Fruit fly (Drosophila melanogaster) whole organism, embryonic: Measurements from ENCODE around the gene plum.
A peak's percentile ranks its signal among the peaks of the same experiment; 100 is the strongest.

ENCODE experiments used
- BtbVII ChIP-seq: fragments of 200-800 bp; sonication (Bioruptor generic); optimal IDR thresholded peaks from 3 replicates; lab custom pipeline; 2017; ENCODE audit warnings: missing biosample characterization, mild to moderate bottlenecking, missing genetic modification characterization
- CG10147 ChIP-seq: fragments of 200-800 bp; sonication (Bioruptor generic); optimal IDR thresholded peaks from 2 replicates; lab custom pipeline; 2019; ENCODE audit warnings: missing biosample characterization, mild to moderate bottlenecking, missing genetic modification characterization, moderate library complexity
- CG11504 ChIP-seq: fragments of 200-800 bp; sonication (Bioruptor generic); optimal IDR thresholded peaks from 3 replicates; lab custom pipeline; 2019; ENCODE audit warnings: missing biosample characterization, mild to moderate bottlenecking, missing genetic modification characterization, moderate library complexity
- CG13296 ChIP-seq: fragments of 200-800 bp; sonication (Bioruptor generic); optimal IDR thresholded peaks from 3 replicates; lab custom pipeline; 2018; ENCODE audit warnings: missing biosample characterization, mild to moderate bottlenecking, missing genetic modification characterization
- CG13624 ChIP-seq: fragments of 200-800 bp; sonication (Bioruptor generic); optimal IDR thresholded peaks from 2 replicates; lab custom pipeline; 2016; ENCODE audit warnings: missing biosample characterization, missing genetic modification characterization
- CG14014 ChIP-seq: fragments of 200-800 bp; sonication (Bioruptor generic); IDR thresholded peaks from 2 replicates; pipeline ENCODE4 v1.3.6; 2022; ENCODE audit warnings: missing biosample characterization, missing genetic modification characterization
- CG14441 ChIP-seq: fragments of 200-800 bp; sonication (Bioruptor generic); IDR thresholded peaks from 2 replicates; pipeline ENCODE4 v1.3.6; 2022; ENCODE audit warnings: missing biosample characterization, missing genetic modification characterization
- CG17385 ChIP-seq: fragments of 200-800 bp; sonication (Bioruptor generic); optimal IDR thresholded peaks from 3 replicates; lab custom pipeline; 2018; ENCODE audit warnings: missing biosample characterization, mild to moderate bottlenecking, missing genetic modification characterization
- CG18476 ChIP-seq: fragments of 200-800 bp; sonication (Bioruptor generic); optimal IDR thresholded peaks from 2 replicates; lab custom pipeline; 2016; ENCODE audit warnings: missing biosample characterization, mild to moderate bottlenecking, missing genetic modification characterization
- CG18599 ChIP-seq: fragments of 200-800 bp; sonication (Bioruptor generic); optimal IDR thresholded peaks from 3 replicates; lab custom pipeline; 2017; ENCODE audit warnings: missing biosample characterization, missing genetic modification characterization, mild to moderate bottlenecking, moderate library complexity, missing genetic modification reagents
- CG2116 ChIP-seq: fragments of 200-800 bp; sonication (Bioruptor generic); optimal IDR thresholded peaks from 3 replicates; lab custom pipeline; 2018; ENCODE audit warnings: missing biosample characterization, mild to moderate bottlenecking, missing genetic modification characterization
- CG30403 ChIP-seq: fragments of 200-800 bp; sonication (Bioruptor generic); optimal IDR thresholded peaks from 3 replicates; lab custom pipeline; 2016; ENCODE audit warnings: missing biosample characterization, missing genetic modification characterization
- CG32532 ChIP-seq: fragments of 200-800 bp; sonication (Bioruptor generic); IDR thresholded peaks from 2 replicates; pipeline ENCODE4 v1.3.6; 2022; ENCODE audit warnings: missing biosample characterization, missing genetic modification characterization
- CG3281 ChIP-seq: fragments of 200-800 bp; sonication (Bioruptor generic); optimal IDR thresholded peaks from 3 replicates; lab custom pipeline; 2017; ENCODE audit warnings: missing biosample characterization, mild to moderate bottlenecking, missing genetic modification characterization
- CG34376 ChIP-seq: fragments of 200-800 bp; sonication (Bioruptor generic); optimal IDR thresholded peaks from 2 replicates; lab custom pipeline; 2018; ENCODE audit warnings: missing biosample characterization, mild to moderate bottlenecking, missing genetic modification characterization
- CG4707 ChIP-seq: fragments of 200-800 bp; sonication (Bioruptor generic); optimal IDR thresholded peaks from 2 replicates; lab custom pipeline; 2018; ENCODE audit warnings: missing biosample characterization, mild to moderate bottlenecking, missing genetic modification characterization, moderate library complexity
- CG6689 ChIP-seq: fragments of 200-800 bp; sonication (Bioruptor generic); IDR thresholded peaks from 2 replicates; pipeline ENCODE4 v1.3.6; 2022; ENCODE audit warnings: missing biosample characterization, missing genetic modification characterization
- CG6854 ChIP-seq: fragments of 200-800 bp; sonication (Bioruptor generic); optimal IDR thresholded peaks from 3 replicates; lab custom pipeline; 2017; ENCODE audit warnings: missing biosample characterization, mild to moderate bottlenecking, missing genetic modification characterization
- CG7556 ChIP-seq: fragments of 200-800 bp; sonication (Bioruptor generic); optimal IDR thresholded peaks from 2 replicates; lab custom pipeline; 2017; ENCODE audit warnings: missing biosample characterization, mild to moderate bottlenecking, missing genetic modification characterization
- CG7786 ChIP-seq: fragments of 200-800 bp; sonication (Bioruptor generic); optimal IDR thresholded peaks from 2 replicates; lab custom pipeline; 2016; ENCODE audit warnings: missing biosample characterization, missing genetic modification characterization
- CG7839 ChIP-seq: fragments of 200-800 bp; sonication (Bioruptor generic); optimal IDR thresholded peaks from 3 replicates; lab custom pipeline; 2018; ENCODE audit warnings: missing biosample characterization, mild to moderate bottlenecking, missing genetic modification characterization, moderate library complexity
- CG8924 ChIP-seq: fragments of 200-800 bp; optimal IDR thresholded peaks from 3 replicates; lab custom pipeline; 2019; ENCODE audit warnings: missing biosample characterization, mild to moderate bottlenecking, missing genetic modification characterization, moderate library complexity
- CTCF ChIP-seq: fragments of 200-800 bp; sonication (Bioruptor generic); optimal IDR thresholded peaks from 2 replicates; lab custom pipeline; 2017; ENCODE audit warnings: missing biosample characterization, mild to moderate bottlenecking, missing genetic modification characterization, moderate library complexity
- Dek ChIP-seq: fragments of 200-800 bp; sonication (Bioruptor generic); optimal IDR thresholded peaks from 3 replicates; lab custom pipeline; 2019; ENCODE audit warnings: missing biosample characterization, mild to moderate bottlenecking, missing genetic modification characterization, moderate library complexity
- Dip3 ChIP-seq: fragments of 200-800 bp; sonication (Bioruptor generic); optimal IDR thresholded peaks from 3 replicates; lab custom pipeline; 2016; ENCODE audit warnings: missing biosample characterization, missing genetic modification characterization
- Fer2 ChIP-seq: fragments of 200-800 bp; sonication (Bioruptor generic); optimal IDR thresholded peaks from 2 replicates; lab custom pipeline; 2018; ENCODE audit warnings: missing biosample characterization, mild to moderate bottlenecking, missing genetic modification characterization, moderate library complexity
- HHEX ChIP-seq: fragments of 200-800 bp; sonication (Bioruptor generic); optimal IDR thresholded peaks from 3 replicates; lab custom pipeline; 2017; ENCODE audit warnings: missing biosample characterization, mild to moderate bottlenecking, missing genetic modification characterization, missing genetic modification reagents
- Hand ChIP-seq: fragments of 200-800 bp; sonication (Bioruptor generic); optimal IDR thresholded peaks from 2 replicates; lab custom pipeline; 2017; ENCODE audit warnings: mild to moderate bottlenecking, missing biosample characterization, missing genetic modification reagents, missing genetic modification characterization
- Hr51 ChIP-seq, 2 experiments: fragments of 200-800 bp; sonication (Bioruptor generic); optimal IDR thresholded peaks; 2 replicates in 1 of 2; 3 replicates in 1 of 2; lab custom pipeline; 2016 to 2018; ENCODE audit warnings: missing biosample characterization in 2 of 2, missing genetic modification characterization in 2 of 2, mild to moderate bottlenecking in 1 of 2, moderate library complexity in 1 of 2
- Med ChIP-seq: fragments of 200-800 bp; sonication (Bioruptor generic); peaks from one replicate; lab custom pipeline; 2016; ENCODE audit warnings: missing biosample characterization, missing genetic modification characterization, mild to moderate bottlenecking, inconsistent platforms, moderate library complexity
- Mrtf ChIP-seq: fragments of 200-800 bp; sonication (Bioruptor generic); IDR thresholded peaks from 3 replicates; pipeline ENCODE4 v1.3.6; 2022; ENCODE audit warnings: missing biosample characterization, missing genetic modification characterization
- Oaz ChIP-seq: fragments of 200-800 bp; sonication (Bioruptor generic); IDR thresholded peaks from 2 replicates; pipeline ENCODE4 v1.3.6; 2022; ENCODE audit warnings: missing biosample characterization, missing genetic modification characterization
- PHDP ChIP-seq: fragments of 200-800 bp; sonication (Bioruptor generic); optimal IDR thresholded peaks from 3 replicates; lab custom pipeline; 2018; ENCODE audit warnings: missing biosample characterization, mild to moderate bottlenecking, missing genetic modification characterization, moderate library complexity
- Ptx1 ChIP-seq: fragments of 200-800 bp; sonication (Bioruptor generic); IDR thresholded peaks from 2 replicates; pipeline ENCODE4 v1.3.6; 2022; ENCODE audit warnings: missing biosample characterization, missing genetic modification characterization
- Rfx ChIP-seq: fragments of 200-800 bp; sonication (Bioruptor generic); IDR thresholded peaks from 2 replicates; pipeline ENCODE4 v1.3.6; 2022; ENCODE audit warnings: missing biosample characterization, missing genetic modification characterization
- cwo ChIP-seq: fragments of 200-800 bp; sonication (Bioruptor generic); optimal IDR thresholded peaks from 3 replicates; lab custom pipeline; 2017; ENCODE audit warnings: missing biosample characterization, missing genetic modification characterization, mild to moderate bottlenecking, moderate library complexity, missing genetic modification reagents
- dan ChIP-seq: fragments of 200-800 bp; sonication (Bioruptor generic); IDR thresholded peaks from 2 replicates; pipeline ENCODE4 v1.3.6; 2022; ENCODE audit warnings: missing biosample characterization, missing genetic modification characterization
- dpn ChIP-seq, 2 experiments: fragments of 200-800 bp; sonication (Bioruptor generic); optimal IDR thresholded peaks; 3 replicates each; lab custom pipeline; 2016; ENCODE audit warnings: missing biosample characterization in 2 of 2, missing genetic modification characterization in 2 of 2
- dysf ChIP-seq: fragments of 200-800 bp; sonication (Bioruptor generic); IDR thresholded peaks from 3 replicates; pipeline ENCODE4 v1.3.6; 2022; ENCODE audit warnings: missing biosample characterization, missing genetic modification characterization
- eve ChIP-seq, 2 experiments: fragments of >200 bp; optimal IDR thresholded peaks; 2 replicates each; lab custom pipeline; 2017; ENCODE audit warnings: missing biosample characterization in 2 of 2, missing genetic modification characterization in 2 of 2
- exex ChIP-seq: fragments of 200-800 bp; sonication (Bioruptor generic); optimal IDR thresholded peaks from 4 replicates; lab custom pipeline; 2018; ENCODE audit warnings: missing biosample characterization, mild to moderate bottlenecking, missing genetic modification characterization, moderate library complexity
- gem ChIP-seq: fragments of 200-800 bp; sonication (Bioruptor generic); optimal IDR thresholded peaks from 2 replicates; lab custom pipeline; 2019; ENCODE audit warnings: missing biosample characterization, mild to moderate bottlenecking, missing genetic modification characterization, moderate library complexity
- hb ChIP-seq: fragments of 200-800 bp; sonication (Bioruptor generic); IDR thresholded peaks from 3 replicates; pipeline ENCODE4 v1.3.6; 2022; ENCODE audit warnings: missing biosample characterization, missing genetic modification characterization; ENCODE audit not compliant: partially characterized antibody
- org-1 ChIP-seq: fragments of 200-800 bp; sonication (Bioruptor generic); optimal IDR thresholded peaks from 2 replicates; lab custom pipeline; 2017; ENCODE audit warnings: missing biosample characterization, missing genetic modification characterization
- pho ChIP-seq: fragments of 200-800 bp; sonication (Bioruptor generic); optimal IDR thresholded peaks from 2 replicates; lab custom pipeline; 2016; ENCODE audit warnings: missing biosample characterization, missing genetic modification characterization
- row ChIP-seq: fragments of 200-800 bp; sonication (Bioruptor generic); IDR thresholded peaks from 3 replicates; pipeline ENCODE4 v1.3.6; 2022; ENCODE audit warnings: missing biosample characterization, missing genetic modification characterization
- slbo ChIP-seq: fragments of 200-800 bp; sonication (Bioruptor generic); IDR thresholded peaks from 2 replicates; pipeline ENCODE4 v1.3.6; 2022; ENCODE audit warnings: missing biosample characterization, missing genetic modification characterization
- tgo ChIP-seq: fragments of 200-800 bp; sonication (Bioruptor generic); IDR thresholded peaks from 3 replicates; pipeline ENCODE4 v1.3.6; 2022; ENCODE audit warnings: missing biosample characterization, missing genetic modification characterization
- ttk ChIP-seq: fragments of 200-800 bp; sonication (Bioruptor generic); IDR thresholded peaks from 2 replicates; pipeline ENCODE4 v2.1.2; 2022; ENCODE audit warnings: missing biosample characterization, missing genetic modification characterization
- unpg ChIP-seq: fragments of 200-800 bp; sonication (Bioruptor generic); optimal IDR thresholded peaks from 3 replicates; lab custom pipeline; 2018; ENCODE audit warnings: missing biosample characterization, mild to moderate bottlenecking, missing genetic modification characterization, moderate library complexity

The plum gene

DNA sequence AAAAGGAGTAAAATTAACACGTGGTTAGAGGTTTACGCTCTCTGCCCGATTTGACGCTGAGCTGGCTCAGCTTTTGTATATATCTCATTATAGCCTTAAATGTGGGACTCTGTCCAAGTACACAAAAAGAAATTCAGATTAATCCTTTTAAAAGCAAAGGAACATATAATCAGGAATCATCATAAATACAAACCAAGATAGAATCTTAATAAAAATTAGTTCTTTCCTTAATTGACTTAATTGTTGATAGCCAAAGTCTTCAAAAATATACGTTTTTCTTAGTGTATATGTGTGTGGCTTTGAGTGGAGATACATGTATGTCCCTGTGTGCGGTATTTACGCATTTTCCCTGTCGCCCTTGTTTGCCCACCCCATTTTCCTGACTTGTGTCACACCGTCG is 40.8 kb downstream of the plum start (continued):
- TF ChIP-seq pho (GFP tag; lab: Kevin White, UChicago) (peak; percentile 28), slbo (GFP tag; lab: Robert Waterston, UW) (peak; percentile 69), CG11504 (peak; percentile 55), Hr51 (GFP tag; optimal IDR thresholded peaks at IDR 0.05; lab: Kevin White, UChicago) (peak in 1 of 2 experiments; percentile 49), CG8924 (tag; lab: Kevin White, UChicago) (peak; percentile 29), exex (tag; lab: Kevin White, UChicago) (peak; percentile 29), tgo (GFP tag; lab: Robert Waterston, UW) (peak; percentile 34; the same call in 1 of the 3 replicates), CG34376 (GFP tag; lab: Kevin White, UChicago) (peak; percentile 18), CG3281 (GFP tag; lab: Kevin White, UChicago) (peak; percentile 43), row (GFP tag; lab: Robert Waterston, UW) (peak; percentile 66; the same call in 2 of the 3 replicates), CG6854 (GFP tag; lab: Kevin White, UChicago) (peak; percentile 38), Dip3 (GFP tag; lab: Kevin White, UChicago) (peak; percentile 7), cwo (GFP tag; lab: Kevin White, UChicago) (peak; percentile 52), ttk (GFP tag; lab: Robert Waterston, UW) (peak; percentile 33; the same call in 1 of the 2 replicates), eve (GFP tag; optimal IDR thresholded peaks at IDR 0.05; lab: Kevin White, UChicago) (peak in 1 of 2 experiments; percentile 34), Rfx (GFP tag; lab: Robert Waterston, UW) (peak; percentile 59), hb (GFP tag; lab: Robert Waterston, UW) (no peak), CG17385 (GFP tag; lab: Kevin White, UChicago) (peak; percentile 22), Oaz (GFP tag; lab: Robert Waterston, UW) (0 out of 2 replicates have a peak, but pooled peaks have one; percentile 26), CTCF (GFP tag; lab: Kevin White, UChicago) (no peak), CG14441 (0 out of 2 replicates have a peak, but pooled peaks have one; percentile 34), PHDP (tag; lab: Kevin White, UChicago) (peak; percentile 46), CG7786 (GFP tag; lab: Kevin White, UChicago) (peak; percentile 1), gem (tag; lab: Kevin White, UChicago) (peak; percentile 57), CG2116 (GFP tag; lab: Kevin White, UChicago) (no peak), CG18599 (GFP tag; lab: Kevin White, UChicago) (peak; percentile 84), org-1 (GFP tag; lab: Kevin White, UChicago) (peak; percentile 4), Med (GFP tag; lab: Kevin White, UChicago) (peak; percentile 72), CG10147 (GFP tag; lab: Kevin White, UChicago) (peak; percentile 40), Dek (tag; lab: Kevin White, UChicago) (peak; percentile 48), BtbVII (GFP tag; lab: Kevin White, UChicago) (peak; percentile 38), dpn (GFP tag; optimal IDR thresholded peaks at IDR 0.05; lab: Kevin White, UChicago) (peak in 1 of 2 experiments; percentile 2), dysf (GFP tag; lab: Robert Waterston, UW) (peak; percentile 63; the same call in 2 of the 3 replicates), unpg (peak; percentile 23), CG7556 (GFP tag; lab: Kevin White, UChicago) (peak; percentile 65), CG13296 (GFP tag; lab: Kevin White, UChicago) (peak; percentile 35), Hand (GFP tag; lab: Kevin White, UChicago) (peak; percentile 17), CG30403 (GFP tag; lab: Kevin White, UChicago) (peak; percentile 37), CG13624 (GFP tag; lab: Kevin White, UChicago) (peak; percentile 33), CG4707 (GFP tag; lab: Kevin White, UChicago) (no peak), dan (no peak), CG7839 (tag; lab: Kevin White, UChicago) (peak; percentile 56), Fer2 (tag; lab: Kevin White, UChicago) (peak; percentile 4), HHEX (GFP tag; lab: Kevin White, UChicago) (peak; percentile 23), Ptx1 (peak; percentile 61), CG14014 (GFP tag; lab: Robert Waterston, UW) (peak; percentile 38; the same call in 1 of the 2 replicates), CG32532 (GFP tag; lab: Robert Waterston, UW) (peak; percentile 58; the same call in 1 of the 2 replicates), CG6689 (GFP tag; lab: Robert Waterston, UW) (0 out of 2 replicates have a peak, but pooled peaks have one; percentile 19), CG18476 (GFP tag; lab: Kevin White, UChicago) (no peak), Mrtf (GFP tag; lab: Robert Waterston, UW) (0 out of 3 replicates have a peak, but pooled peaks have one; percentile 5)
